Worm (Caenorhabditis elegans): ENCODE data around the gene C06E2.2.

DNA sequence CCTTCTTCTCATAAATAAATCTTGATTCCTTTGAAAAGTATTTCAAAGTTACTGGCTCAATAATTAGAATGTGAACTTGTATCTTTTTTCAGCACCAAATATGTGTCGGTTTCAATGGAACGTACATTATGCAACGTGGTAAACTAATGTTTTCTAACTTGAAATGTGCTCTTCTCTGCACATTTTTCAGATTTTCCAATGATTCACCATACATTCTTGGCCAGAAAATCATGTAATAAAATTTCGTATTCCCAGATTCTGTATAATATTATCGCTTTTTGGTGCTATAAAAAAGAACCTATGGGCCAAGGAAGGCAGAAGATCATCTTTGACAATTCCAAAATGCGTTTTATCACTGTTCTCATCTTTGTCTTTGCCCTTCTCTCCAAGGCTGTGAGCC is 18.5 kb upstream of the C06E2.2 start, which contains the start of gene C06E2.9:
- no peak for TF ChIP-seq jun-1 (tag; optimal IDR thresholded peaks at IDR 0.05)
- TF ChIP-seq R02D3.7 (tag; optimal IDR thresholded peaks at IDR 0.05) = no peak
- no peak for TF ChIP-seq skn-1 (tag; optimal IDR thresholded peaks at IDR 0.05)
- TF ChIP-seq ceh-82 (tag; optimal IDR thresholded peaks at IDR 0.05) = no peak
- no peak for TF ChIP-seq aly-2 (tag; optimal IDR thresholded peaks at IDR 0.05)
- TF ChIP-seq elt-3 (tag; optimal IDR thresholded peaks at IDR 0.05) = no peak
- TF ChIP-seq sea-2 (GFP tag; optimal IDR thresholded peaks at IDR 0.05) = no peak
- TF ChIP-seq nfya-1 (tag; optimal IDR thresholded peaks at IDR 0.05; ENCODE audit: insufficient read depth) = no peak
- TF ChIP-seq nhr-28 (tag; optimal IDR thresholded peaks at IDR 0.05) = no peak
- no peak for TF ChIP-seq pqm-1 (tag; optimal IDR thresholded peaks at IDR 0.05)
- TF ChIP-seq nhr-77 (tag; optimal IDR thresholded peaks at IDR 0.05) = no peak
